Worm (Caenorhabditis elegans): ENCODE results near the gene ceh-14.

DNA sequence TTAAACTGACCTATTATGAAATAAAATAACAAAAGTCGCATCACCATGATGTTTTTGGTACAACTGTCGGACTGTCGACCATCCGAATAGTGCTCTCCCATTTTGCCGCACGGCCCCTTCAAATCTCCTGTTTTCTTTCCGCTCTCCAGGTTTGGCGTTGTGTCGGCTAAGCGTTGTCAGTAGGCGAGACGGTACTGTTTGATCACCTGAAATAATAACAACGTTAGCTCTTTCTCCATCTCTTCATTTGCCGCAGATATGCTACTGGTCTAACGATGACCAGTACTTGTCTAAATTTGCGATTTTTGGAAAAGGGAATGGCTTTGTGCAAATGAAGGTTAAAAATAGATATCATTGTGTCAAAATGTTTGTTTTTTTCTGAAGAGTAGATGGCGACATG, 13.0 kb downstream of the ceh-14 start, which contains the start of gene chts-1:
- no peak for TF ChIP-seq ztf-23 (GFP tag; IDR thresholded peaks at IDR 0.05)
- TF ChIP-seq med-1 (GFP tag; optimal IDR thresholded peaks at IDR 0.05; ENCODE audit: insufficient read depth) = no peak
- no peak for TF ChIP-seq cog-1 (tag; optimal IDR thresholded peaks at IDR 0.05)
- TF ChIP-seq flt-1 (GFP tag; IDR thresholded peaks at IDR 0.05) = no peak

Data from whole organism, midembryonic.